Fruit fly (Drosophila melanogaster) whole organism, prepupa: ENCODE results near the gene CG5861.

Experiments used
- Blimp-1 ChIP-seq: fragments of 200-800 bp; sonication (Bioruptor generic); optimal IDR thresholded peaks from 3 replicates; lab custom pipeline; 2017; ENCODE audit warnings: missing biosample characterization, missing genetic modification characterization, mild to moderate bottlenecking, moderate library complexity, missing genetic modification reagents
- CG10631 ChIP-seq: fragments of 200-800 bp; sonication (Bioruptor generic); optimal IDR thresholded peaks from 2 replicates; lab custom pipeline; 2016; ENCODE audit warnings: missing biosample characterization, missing genetic modification characterization
- CG10669 ChIP-seq: fragments of 200-800 bp; sonication (Bioruptor generic); optimal IDR thresholded peaks from 3 replicates; lab custom pipeline; 2018; ENCODE audit warnings: missing biosample characterization, mild to moderate bottlenecking, missing genetic modification characterization, moderate library complexity
- CG11762 ChIP-seq: fragments of 200-800 bp; sonication (Bioruptor generic); optimal IDR thresholded peaks from 3 replicates; lab custom pipeline; 2016; ENCODE audit warnings: missing biosample characterization, missing genetic modification characterization; ENCODE audit not compliant: insufficient read depth
- CG11902 ChIP-seq: fragments of 200-800 bp; sonication (Bioruptor generic); optimal IDR thresholded peaks from 3 replicates; lab custom pipeline; 2016; ENCODE audit warnings: missing biosample characterization, missing genetic modification characterization
- CG15336 ChIP-seq: fragments of 200-800 bp; sonication (Bioruptor generic); IDR thresholded peaks from 2 replicates; pipeline ENCODE4 v1.3.6; 2022; ENCODE audit warnings: missing biosample characterization, missing genetic modification characterization
- CG1621 ChIP-seq: fragments of 200-800 bp; sonication (Bioruptor generic); optimal IDR thresholded peaks from 3 replicates; lab custom pipeline; 2018; ENCODE audit warnings: missing biosample characterization, mild to moderate bottlenecking, missing genetic modification characterization
- CG16779 ChIP-seq: fragments of 200-800 bp; sonication (Bioruptor generic); optimal IDR thresholded peaks from 3 replicates; lab custom pipeline; 2017; ENCODE audit warnings: missing biosample characterization, mild to moderate bottlenecking, missing genetic modification characterization
- CG32006 ChIP-seq: fragments of 200-800 bp; sonication (Bioruptor generic); optimal IDR thresholded peaks from 3 replicates; lab custom pipeline; 2017; ENCODE audit warnings: missing biosample characterization, mild to moderate bottlenecking, missing genetic modification characterization
- CG4318 ChIP-seq: fragments of 200-800 bp; sonication (Bioruptor generic); optimal IDR thresholded peaks from 3 replicates; lab custom pipeline; 2017; ENCODE audit warnings: missing biosample characterization, mild to moderate bottlenecking, missing genetic modification characterization
- CG6276 ChIP-seq: fragments of 200-800 bp; sonication (Bioruptor generic); optimal IDR thresholded peaks from 2 replicates; lab custom pipeline; 2017; ENCODE audit warnings: missing biosample characterization, mild to moderate bottlenecking, missing genetic modification characterization
- CG6792 ChIP-seq: fragments of 200-800 bp; sonication (Bioruptor generic); optimal IDR thresholded peaks from 3 replicates; lab custom pipeline; 2016; ENCODE audit warnings: missing biosample characterization, missing genetic modification characterization
- CG6808 ChIP-seq: fragments of 200-800 bp; sonication (Bioruptor generic); optimal IDR thresholded peaks from 3 replicates; lab custom pipeline; 2017; ENCODE audit warnings: missing biosample characterization, missing genetic modification characterization, mild to moderate bottlenecking, moderate library complexity, missing genetic modification reagents
- CG8119 ChIP-seq: fragments of 200-800 bp; sonication (Bioruptor generic); IDR thresholded peaks from 3 replicates; pipeline ENCODE4 v1.3.6; 2022; ENCODE audit warnings: missing biosample characterization, missing genetic modification characterization
- CG8319 ChIP-seq: fragments of 200-800 bp; sonication (Bioruptor generic); optimal IDR thresholded peaks from 3 replicates; lab custom pipeline; 2016; ENCODE audit warnings: missing biosample characterization, missing genetic modification characterization
- CG8632 ChIP-seq: fragments of 200-800 bp; sonication (Bioruptor generic); optimal IDR thresholded peaks from 3 replicates; lab custom pipeline; 2016; ENCODE audit warnings: missing biosample characterization, missing genetic modification characterization
- CG9139 ChIP-seq: fragments of 200-800 bp; sonication (Bioruptor generic); optimal IDR thresholded peaks from 3 replicates; lab custom pipeline; 2017; ENCODE audit warnings: missing biosample characterization, mild to moderate bottlenecking, missing genetic modification characterization
- Eip75B ChIP-seq: fragments of 200-800 bp; sonication (Bioruptor generic); optimal IDR thresholded peaks from 3 replicates; lab custom pipeline; 2016; ENCODE audit warnings: missing biosample characterization, missing genetic modification characterization
- Eip78C ChIP-seq: fragments of 200-800 bp; sonication (Bioruptor generic); peaks from one replicate; lab custom pipeline; 2016; ENCODE audit warnings: missing biosample characterization, missing genetic modification characterization
- Eip93F ChIP-seq: fragments of 200-800 bp; sonication (Bioruptor generic); optimal IDR thresholded peaks from 2 replicates; lab custom pipeline; 2016; ENCODE audit warnings: missing biosample characterization, mild to moderate bottlenecking, missing genetic modification characterization
- Ets21C ChIP-seq: fragments of 200-800 bp; sonication (Bioruptor generic); optimal IDR thresholded peaks from 3 replicates; lab custom pipeline; 2016; ENCODE audit warnings: missing biosample characterization, missing genetic modification characterization
- Ets96B ChIP-seq: fragments of 200-800 bp; optimal IDR thresholded peaks from 2 replicates; lab custom pipeline; 2019; ENCODE audit warnings: missing biosample characterization, mild to moderate bottlenecking, missing genetic modification characterization, moderate library complexity
- Hr38 ChIP-seq: sonication (Bioruptor generic); optimal IDR thresholded peaks from 2 replicates; lab custom pipeline; 2016; ENCODE audit warnings: missing biosample characterization, missing genetic modification characterization
- Lpt ChIP-seq: fragments of 200-800 bp; sonication (Bioruptor generic); optimal IDR thresholded peaks from 3 replicates; lab custom pipeline; 2016; ENCODE audit warnings: missing biosample characterization, missing genetic modification characterization
- Met ChIP-seq: fragments of 200-800 bp; sonication (Bioruptor generic); optimal IDR thresholded peaks from 3 replicates; lab custom pipeline; 2016; ENCODE audit warnings: missing biosample characterization, missing genetic modification characterization
- OdsH ChIP-seq: fragments of 200-800 bp; sonication (Bioruptor generic); optimal IDR thresholded peaks from 3 replicates; lab custom pipeline; 2016; ENCODE audit warnings: missing biosample characterization, missing genetic modification characterization
- Smox ChIP-seq: fragments of 200-800 bp; sonication (Bioruptor generic); optimal IDR thresholded peaks from 3 replicates; lab custom pipeline; 2016; ENCODE audit warnings: missing biosample characterization, missing genetic modification characterization
- Sox102F ChIP-seq: fragments of 200-800 bp; sonication (Bioruptor generic); optimal IDR thresholded peaks from 2 replicates; lab custom pipeline; 2016; ENCODE audit warnings: missing biosample characterization, mild to moderate bottlenecking, missing genetic modification characterization
- Sox14 ChIP-seq: fragments of 200-800 bp; sonication (Bioruptor generic); optimal IDR thresholded peaks from 3 replicates; lab custom pipeline; 2016; ENCODE audit warnings: missing biosample characterization, missing genetic modification characterization
- Sox15 ChIP-seq: fragments of 200-800 bp; sonication (Bioruptor generic); optimal IDR thresholded peaks from 3 replicates; lab custom pipeline; 2016; ENCODE audit warnings: missing biosample characterization, missing genetic modification characterization
- achi ChIP-seq: fragments of 200-800 bp; sonication (Bioruptor generic); optimal IDR thresholded peaks from 3 replicates; lab custom pipeline; 2016; ENCODE audit warnings: missing biosample characterization, missing genetic modification characterization
- acj6 ChIP-seq: fragments of 200-800 bp; sonication (Bioruptor generic); optimal IDR thresholded peaks from 3 replicates; lab custom pipeline; 2016; ENCODE audit warnings: missing biosample characterization, missing genetic modification characterization
- dac ChIP-seq: fragments of 200-800 bp; sonication (Bioruptor generic); optimal IDR thresholded peaks from 2 replicates; lab custom pipeline; 2017; ENCODE audit warnings: missing biosample characterization, mild to moderate bottlenecking, missing genetic modification characterization
- eg ChIP-seq: fragments of 200-800 bp; sonication (Bioruptor generic); IDR thresholded peaks from 3 replicates; pipeline ENCODE4 v1.3.6; 2022; ENCODE audit warnings: missing biosample characterization, missing genetic modification characterization
- esn ChIP-seq: fragments of 200-800 bp; sonication (Bioruptor generic); optimal IDR thresholded peaks from 2 replicates; lab custom pipeline; 2016; ENCODE audit warnings: missing biosample characterization, mild to moderate bottlenecking, missing genetic modification characterization, moderate library complexity
- fd59A ChIP-seq: fragments of 200-800 bp; sonication (Bioruptor generic); optimal IDR thresholded peaks from 2 replicates; lab custom pipeline; 2017; ENCODE audit warnings: missing biosample characterization, mild to moderate bottlenecking, missing genetic modification characterization, missing genetic modification reagents
- fkh ChIP-seq: fragments of 200-800 bp; sonication (Bioruptor generic); optimal IDR thresholded peaks from 3 replicates; lab custom pipeline; 2017; ENCODE audit warnings: missing biosample characterization, mild to moderate bottlenecking, missing genetic modification characterization, moderate library complexity
- lz ChIP-seq: fragments of 200-800 bp; sonication (Bioruptor generic); optimal IDR thresholded peaks from 3 replicates; lab custom pipeline; 2016; ENCODE audit warnings: missing biosample characterization, missing genetic modification characterization
- net ChIP-seq: fragments of 200-800 bp; sonication (Bioruptor generic); optimal IDR thresholded peaks from 3 replicates; lab custom pipeline; 2016; ENCODE audit warnings: missing biosample characterization, missing genetic modification characterization
- pdm3 ChIP-seq: fragments of 200-800 bp; sonication (Bioruptor generic); optimal IDR thresholded peaks from 3 replicates; lab custom pipeline; 2016; ENCODE audit warnings: missing biosample characterization, missing genetic modification characterization
- salr ChIP-seq, 2 experiments: fragments of 200-800 bp; sonication (Bioruptor generic); optimal IDR thresholded peaks; 3 replicates each; lab custom pipeline; 2016 to 2018; ENCODE audit warnings: missing biosample characterization in 2 of 2, missing genetic modification characterization in 2 of 2, mild to moderate bottlenecking in 1 of 2
- spab ChIP-seq: fragments of 200-800 bp; sonication (Bioruptor generic); optimal IDR thresholded peaks from 2 replicates; lab custom pipeline; 2017; ENCODE audit warnings: missing biosample characterization, mild to moderate bottlenecking, missing genetic modification characterization, missing genetic modification reagents
- ss ChIP-seq, 2 experiments: fragments of 200-800 bp; sonication (Bioruptor generic); optimal IDR thresholded peaks; 2 replicates in 1 of 2; 3 replicates in 1 of 2; lab custom pipeline; 2017 to 2018; ENCODE audit warnings: mild to moderate bottlenecking in 2 of 2, missing biosample characterization in 2 of 2, missing genetic modification characterization in 2 of 2, moderate library complexity in 1 of 2
- topi ChIP-seq: fragments of 200-800 bp; sonication (Bioruptor generic); optimal IDR thresholded peaks from 3 replicates; lab custom pipeline; 2016; ENCODE audit warnings: missing biosample characterization, missing genetic modification characterization
- vri ChIP-seq: fragments of 200-800 bp; sonication (Bioruptor generic); optimal IDR thresholded peaks from 3 replicates; lab custom pipeline; 2016; ENCODE audit warnings: missing biosample characterization, mild to moderate bottlenecking, missing genetic modification characterization

The CG5861 gene

dm6 chr2L:16286360-16287005 is 20.6 kb downstream of the CG5861 start (continued):
- no peak for TF ChIP-seq eg
- no peak for TF ChIP-seq CG15336 (GFP tag; lab: Robert Waterston, UW)
- peak; percentile 52 for TF ChIP-seq CG1621
- TF ChIP-seq Ets96B (tag; lab: Kevin White, UChicago) = peak; percentile 75
- peak; percentile 72 for TF ChIP-seq spab (GFP tag; lab: Kevin White, UChicago)
- peak; percentile 83 for TF ChIP-seq CG6276 (GFP tag; lab: Kevin White, UChicago)
- TF ChIP-seq pdm3 (GFP tag; lab: Kevin White, UChicago) = peak; percentile 79
- peak; percentile 67 for TF ChIP-seq CG11762 (GFP tag; lab: Kevin White, UChicago)
- peak; percentile 13 for TF ChIP-seq Sox15
- peak; percentile 27 for TF ChIP-seq CG11902
- peak; percentile 57 for TF ChIP-seq fkh
- peak; percentile 63 for TF ChIP-seq Eip75B (GFP tag; lab: Kevin White, UChicago)
- TF ChIP-seq salr (GFP tag; optimal IDR thresholded peaks at IDR 0.05; lab: Kevin White, UChicago) = peak; percentile 46 to 79
- peak; percentile 67 for TF ChIP-seq OdsH (GFP tag; lab: Kevin White, UChicago)
- peak; percentile 14 for TF ChIP-seq Hr38 (GFP tag; lab: Kevin White, UChicago)
- TF ChIP-seq achi (GFP tag; lab: Kevin White, UChicago) = peak; percentile 84
- TF ChIP-seq Ets21C (GFP tag; lab: Kevin White, UChicago) = peak; percentile 46
- no peak for TF ChIP-seq Eip93F (GFP tag; lab: Kevin White, UChicago)
- TF ChIP-seq dac (GFP tag; lab: Kevin White, UChicago) = peak; percentile 49
- peak; percentile 65 for TF ChIP-seq Sox102F
- TF ChIP-seq topi (GFP tag; lab: Kevin White, UChicago) = peak; percentile 66
- TF ChIP-seq CG4318 (GFP tag; lab: Kevin White, UChicago) = peak; percentile 74
- TF ChIP-seq net (GFP tag; lab: Kevin White, UChicago) = peak; percentile 80
- peak; percentile 68 for TF ChIP-seq Met (GFP tag; lab: Kevin White, UChicago)
- peak; percentile 53 for TF ChIP-seq Lpt (GFP tag; lab: Kevin White, UChicago)
- TF ChIP-seq Eip78C (GFP tag; lab: Kevin White, UChicago) = peak; percentile 92

dm6 chr2L:16285692-16286359 is 21.3 kb downstream of the CG5861 start:
- TF ChIP-seq fd59A (peak; percentile 72), Smox (GFP tag; lab: Kevin White, UChicago) (peak; percentile 91), eg (no peak), fkh (peak; percentile 22), CG32006 (GFP tag; lab: Kevin White, UChicago) (peak; percentile 83), CG8632 (GFP tag; lab: Kevin White, UChicago) (peak; percentile 85), CG11762 (GFP tag; lab: Kevin White, UChicago) (peak; percentile 84), CG10669 (peak; percentile 87), acj6 (GFP tag; lab: Kevin White, UChicago) (peak; percentile 88), net (GFP tag; lab: Kevin White, UChicago) (peak; percentile 86), CG10631 (peak; percentile 87), Eip78C (GFP tag; lab: Kevin White, UChicago) (peak; percentile 97), esn (GFP tag; lab: Kevin White, UChicago) (peak; percentile 94), CG9139 (GFP tag; lab: Kevin White, UChicago) (peak; percentile 31), Sox102F (peak; percentile 93), spab (GFP tag; lab: Kevin White, UChicago) (peak; percentile 54), vri (peak; percentile 85), CG1621 (peak; percentile 83), lz (GFP tag; lab: Kevin White, UChicago) (peak; percentile 90), CG4318 (GFP tag; lab: Kevin White, UChicago) (peak; percentile 63), CG6808 (GFP tag; lab: Kevin White, UChicago) (peak; percentile 69), ss (GFP tag; optimal IDR thresholded peaks at IDR 0.05; lab: Kevin White, UChicago) (peak in 1 of 2 experiments; percentile 70), pdm3 (GFP tag; lab: Kevin White, UChicago) (peak; percentile 93), Sox14 (peak; percentile 91), CG6792 (peak; percentile 85), OdsH (GFP tag; lab: Kevin White, UChicago) (peak; percentile 91), Eip93F (GFP tag; lab: Kevin White, UChicago) (peak; percentile 82), CG8119 (GFP tag; lab: Robert Waterston, UW) (no peak), salr (GFP tag; optimal IDR thresholded peaks at IDR 0.05; lab: Kevin White, UChicago) (peak; percentile 38 to 79), CG8319 (peak; percentile 77), dac (GFP tag; lab: Kevin White, UChicago) (peak; percentile 71), CG16779 (tag; lab: Kevin White, UChicago) (peak; percentile 50), Blimp-1 (GFP tag; lab: Kevin White, UChicago) (peak; percentile 71)
